Worm (Caenorhabditis elegans) whole organism, late embryonic: ENCODE measurements around the gene T04C12.11.

Experiments
- ama-1 ChIP-seq: fragments of 150-350 bp; optimal IDR thresholded peaks from 2 replicates; lab custom pipeline; 2014
- fkh-10 ChIP-seq: fragments of 150-350 bp; optimal IDR thresholded peaks from 2 replicates; lab custom pipeline; 2014; ENCODE audit warnings: missing biosample characterization, missing genetic modification reagents, missing genetic modification characterization
- pag-3 ChIP-seq: sonication (generic microtip); optimal IDR thresholded peaks from 2 replicates; lab custom pipeline; 2016; ENCODE audit warnings: missing compliant biosample characterization, missing genetic modification characterization, borderline replicate concordance
- pha-4 ChIP-seq: fragments of 150-350 bp; optimal IDR thresholded peaks from 2 replicates; lab custom pipeline; 2018; ENCODE audit warnings: missing biosample characterization, missing genetic modification reagents, missing genetic modification characterization

DNA sequence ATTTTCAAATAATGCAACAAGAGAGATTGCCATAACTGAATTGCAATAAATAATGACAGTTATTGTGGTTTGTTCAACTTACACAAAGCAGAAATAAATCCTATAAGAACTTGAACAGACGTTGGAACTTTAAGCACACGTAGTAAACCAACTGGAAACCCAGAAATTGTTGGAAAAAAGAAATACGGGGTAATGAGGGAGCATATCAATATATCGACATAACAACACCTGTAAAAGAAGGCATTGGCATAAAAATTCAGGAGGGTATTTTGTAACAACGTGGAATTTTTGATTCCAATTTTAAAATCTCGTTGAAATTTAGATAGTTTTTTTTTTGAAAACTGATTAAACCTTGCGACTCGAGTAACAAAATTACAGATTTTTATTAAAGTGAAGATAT is 3.6 kb downstream of the T04C12.11 start:
- TF ChIP-seq pha-4 (tag; lab: Kevin White, UChicago) (no peak), pag-3 (tag; lab: Kevin White, UChicago) (no peak), fkh-10 (GFP tag; lab: Kevin White, UChicago) (no peak), ama-1 (lab: Kevin White, UChicago) (no peak)
